Worm (Caenorhabditis elegans): Measurements from ENCODE around the gene cpr-4.

ce11 chrV:6659533-6659932 is 45.1 kb downstream of the cpr-4 start:
- TF ChIP-seq ama-1 (optimal IDR thresholded peaks at IDR 0.05) (no peak), nhr-20 (tag; optimal IDR thresholded peaks at IDR 0.05) (no peak), zag-1 (tag; optimal IDR thresholded peaks at IDR 0.05) (no peak), unc-62 (GFP tag; optimal IDR thresholded peaks at IDR 0.05) (no peak), snpc-4 (tag; optimal IDR thresholded peaks at IDR 0.05) (no peak)

All from whole organism, L1 larva.